Worm (Caenorhabditis elegans) whole organism, L2 larva: ENCODE results near the gene ckb-2.

Experiments used
- alr-1 ChIP-seq: fragments of 150-350 bp; optimal IDR thresholded peaks from 2 replicates; lab custom pipeline; 2014; ENCODE audit warnings: missing biosample characterization, missing genetic modification characterization
- fos-1 ChIP-seq: fragments of 150-350 bp; optimal IDR thresholded peaks from 2 replicates; lab custom pipeline; 2014; ENCODE audit warnings: missing biosample characterization, missing genetic modification characterization
- mdl-1 ChIP-seq, 2 experiments: fragments of 150-350 bp in 1 of 2; sonication (generic microtip) in 1 of 2; optimal IDR thresholded peaks; 2 replicates each; lab custom pipeline; 2017; ENCODE audit warnings: missing biosample characterization in 2 of 2, missing genetic modification characterization in 2 of 2

DNA sequence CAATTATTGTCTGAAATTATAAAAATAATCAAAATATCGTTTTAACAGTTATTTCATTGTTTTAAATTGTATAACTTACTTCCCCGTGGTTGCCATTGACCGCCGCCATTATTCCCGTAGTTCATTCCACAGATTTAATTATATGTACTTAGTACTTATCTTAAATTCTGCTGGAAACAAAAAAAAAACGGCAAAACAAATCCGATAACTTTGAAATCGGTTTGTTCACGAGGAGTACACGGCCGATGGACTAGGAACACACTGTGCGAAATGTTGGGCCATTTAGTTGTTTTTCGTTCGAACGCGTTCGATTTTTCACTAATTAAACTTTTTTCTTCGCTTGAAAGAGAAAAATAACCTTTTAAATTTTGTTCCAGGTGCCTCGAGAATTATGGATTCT is 24.7 kb upstream of the ckb-2 start, which contains the start of the genes B0285.3 and lcmt-1:
- TF ChIP-seq fos-1 (tag; lab: Kevin White, UChicago) (no peak), alr-1 (tag; lab: Kevin White, UChicago) (no peak), mdl-1 (tag; optimal IDR thresholded peaks at IDR 0.05; lab: Kevin White, UChicago) (no peak)
